Worm (Caenorhabditis elegans): ENCODE data around the gene Y57G7A.11.

Gene Y57G7A.11

ce11 chrII:1236003-1236402 is 40.7 kb downstream of the Y57G7A.11 start:
- no peak for TF ChIP-seq cnd-1 (tag; optimal IDR thresholded peaks at IDR 0.05)
- no peak for TF ChIP-seq unc-39 (tag; optimal IDR thresholded peaks at IDR 0.05)
- TF ChIP-seq lin-13 (tag; optimal IDR thresholded peaks at IDR 0.05) = no peak
- TF ChIP-seq elt-3 (tag; optimal IDR thresholded peaks at IDR 0.05) = no peak
- no peak for TF ChIP-seq drap-1 (GFP tag; optimal IDR thresholded peaks at IDR 0.05)
- TF ChIP-seq ham-2 (GFP tag; optimal IDR thresholded peaks at IDR 0.05) = no peak
- TF ChIP-seq nhr-237 (tag; optimal IDR thresholded peaks at IDR 0.05) = no peak
- TF ChIP-seq lin-32 (GFP tag; optimal IDR thresholded peaks at IDR 0.05) = no peak
- TF ChIP-seq blmp-1 (tag; optimal IDR thresholded peaks at IDR 0.05) = no peak

- no peak for TF ChIP-seq ceh-43 (GFP tag; optimal IDR thresholded peaks at IDR 0.05)
- TF ChIP-seq drap-1 (GFP tag; optimal IDR thresholded peaks at IDR 0.05) = no peak
- TF ChIP-seq unc-62 (GFP tag; optimal IDR thresholded peaks at IDR 0.05) = no peak
- TF ChIP-seq elt-1 (tag; optimal IDR thresholded peaks at IDR 0.05; ENCODE audit: borderline replicate concordance, insufficient read depth) = no peak
- no peak for TF ChIP-seq nhr-2 (tag; optimal IDR thresholded peaks at IDR 0.05)
- TF ChIP-seq mls-2 (tag; optimal IDR thresholded peaks at IDR 0.05) = no peak
- TF ChIP-seq nhr-12 (tag; optimal IDR thresholded peaks at IDR 0.05) = no peak
- TF ChIP-seq ceh-83 (GFP tag; optimal IDR thresholded peaks at IDR 0.05) = no peak
- TF ChIP-seq mab-5 (tag; optimal IDR thresholded peaks at IDR 0.05) = no peak
- no peak for TF ChIP-seq M03D4.4 (tag; optimal IDR thresholded peaks at IDR 0.05)
These were observed 41.7 kb downstream of the Y57G7A.11 start for ce11 chrII:1234971-1235370.

DNA sequence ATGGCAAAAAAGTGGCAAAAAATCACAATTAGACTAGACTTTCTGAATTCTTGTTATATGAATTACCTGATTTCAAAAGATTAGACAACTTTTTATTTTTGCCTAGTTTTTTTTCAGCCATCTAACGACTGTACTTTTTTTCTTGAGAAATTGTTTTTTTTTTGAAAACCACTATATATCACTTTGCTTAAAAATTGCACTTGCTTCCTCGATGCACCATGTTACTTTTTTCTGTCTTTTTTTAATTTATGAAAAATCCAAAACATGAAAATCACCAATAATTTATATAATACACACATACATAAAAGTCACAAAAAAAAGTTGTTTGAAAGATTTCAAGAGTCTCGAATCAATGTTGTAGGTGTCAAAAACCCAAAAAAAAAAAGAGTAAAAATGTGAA is 43.7 kb downstream of the Y57G7A.11 start:
- TF ChIP-seq ceh-83 (GFP tag; optimal IDR thresholded peaks at IDR 0.05) (no peak), ztf-11 (tag; optimal IDR thresholded peaks at IDR 0.05) (no peak), lin-13 (tag; optimal IDR thresholded peaks at IDR 0.05) (no peak), unc-62 (GFP tag; optimal IDR thresholded peaks at IDR 0.05) (no peak), snpc-4 (tag; optimal IDR thresholded peaks at IDR 0.05) (no peak), pha-4 (tag; optimal IDR thresholded peaks at IDR 0.05) (no peak), sptf-1 (tag; optimal IDR thresholded peaks at IDR 0.05) (no peak), sem-2 (GFP tag; optimal IDR thresholded peaks at IDR 0.05) (no peak), hlh-1 (tag; optimal IDR thresholded peaks at IDR 0.05) (no peak), mls-2 (tag; optimal IDR thresholded peaks at IDR 0.05) (no peak), zip-8 (tag; optimal IDR thresholded peaks at IDR 0.05) (no peak), nhr-12 (tag; optimal IDR thresholded peaks at IDR 0.05) (no peak), ces-1 (GFP tag; optimal IDR thresholded peaks at IDR 0.05) (no peak), M03D4.4 (tag; optimal IDR thresholded peaks at IDR 0.05) (no peak), elt-3 (tag; optimal IDR thresholded peaks at IDR 0.05) (no peak), ceh-43 (GFP tag; optimal IDR thresholded peaks at IDR 0.05) (no peak), drap-1 (GFP tag; optimal IDR thresholded peaks at IDR 0.05) (no peak), bed-3 (GFP tag; optimal IDR thresholded peaks at IDR 0.05) (no peak), lin-32 (GFP tag; optimal IDR thresholded peaks at IDR 0.05) (no peak), blmp-1 (tag; optimal IDR thresholded peaks at IDR 0.05) (no peak)

- no peak for TF ChIP-seq sem-2 (GFP tag; optimal IDR thresholded peaks at IDR 0.05)
- no peak for TF ChIP-seq lin-13 (tag; optimal IDR thresholded peaks at IDR 0.05)
- no peak for TF ChIP-seq elt-1 (tag; optimal IDR thresholded peaks at IDR 0.05; ENCODE audit: borderline replicate concordance, insufficient read depth)
- TF ChIP-seq ceh-83 (GFP tag; optimal IDR thresholded peaks at IDR 0.05) = no peak
- TF ChIP-seq cnd-1 (tag; optimal IDR thresholded peaks at IDR 0.05) = no peak
- no peak for TF ChIP-seq ces-1 (GFP tag; optimal IDR thresholded peaks at IDR 0.05)
- no peak for TF ChIP-seq sptf-1 (tag; optimal IDR thresholded peaks at IDR 0.05)
- no peak for TF ChIP-seq mep-1 (tag; optimal IDR thresholded peaks at IDR 0.05)
- no peak for TF ChIP-seq drap-1 (GFP tag; optimal IDR thresholded peaks at IDR 0.05)
- no peak for TF ChIP-seq mab-5 (tag; optimal IDR thresholded peaks at IDR 0.05)
- no peak for TF ChIP-seq lin-32 (GFP tag; optimal IDR thresholded peaks at IDR 0.05)
- TF ChIP-seq zip-8 (tag; optimal IDR thresholded peaks at IDR 0.05) = no peak
- TF ChIP-seq pha-4 (tag; optimal IDR thresholded peaks at IDR 0.05) = no peak
- no peak for TF ChIP-seq nhr-2 (tag; optimal IDR thresholded peaks at IDR 0.05)
- no peak for TF ChIP-seq ham-2 (GFP tag; optimal IDR thresholded peaks at IDR 0.05)
- TF ChIP-seq flh-1 (GFP tag; optimal IDR thresholded peaks at IDR 0.05) = no peak
- TF ChIP-seq bed-3 (GFP tag; optimal IDR thresholded peaks at IDR 0.05) = no peak
- no peak for TF ChIP-seq unc-62 (GFP tag; optimal IDR thresholded peaks at IDR 0.05)
- TF ChIP-seq tbx-8 (GFP tag; optimal IDR thresholded peaks at IDR 0.05) = no peak
These were observed 47.7 kb downstream of the Y57G7A.11 start for ce11 chrII:1228943-1229342.

Measured in whole organism, mixed stage, embryonic.